Worm (Caenorhabditis elegans) whole organism, L4 larva: Measurements from ENCODE around the gene R12H7.4.

Experiments
- F10B5.3 ChIP-seq: sonication (generic microtip); optimal IDR thresholded peaks from 2 replicates; lab custom pipeline; 2016; ENCODE audit warnings: mild to moderate bottlenecking, missing genetic modification characterization, missing compliant biosample characterization
- F26F4.8 ChIP-seq: fragments of 200-800 bp; sonication (Bioruptor generic); conservative IDR thresholded peaks from 2 replicates; pipeline ENCODE4 v1.3.6; 2022; ENCODE audit warnings: missing genetic modification characterization, missing compliant biosample characterization
- F44E2.7 ChIP-seq: fragments of 200-800 bp; sonication (Bioruptor generic); IDR thresholded peaks from 2 replicates; pipeline ENCODE4 v2.1.2; 2022; ENCODE audit warnings: missing genetic modification characterization, missing compliant biosample characterization
- R02D3.7 ChIP-seq: fragments of 150-350 bp; sonication (generic microtip); optimal IDR thresholded peaks from 3 replicates; lab custom pipeline; 2014; ENCODE audit warnings: missing biosample characterization, missing genetic modification characterization
- T20F7.1 ChIP-seq: fragments of 200-800 bp; sonication (Bioruptor generic); optimal IDR thresholded peaks from 2 replicates; lab custom pipeline; 2018; ENCODE audit warnings: mild to moderate bottlenecking, missing genetic modification characterization, missing compliant biosample characterization
- T26A8.4 ChIP-seq: fragments of 200-800 bp; sonication (Bioruptor generic); IDR thresholded peaks from 2 replicates; pipeline ENCODE4 v1.3.6; 2022; ENCODE audit warnings: missing genetic modification characterization, missing compliant biosample characterization
- Y105C5A.15 ChIP-seq: fragments of 200-800 bp; sonication (Bioruptor generic); IDR thresholded peaks from 2 replicates; pipeline ENCODE4 v1.3.6; 2022; ENCODE audit warnings: missing genetic modification characterization, missing compliant biosample characterization
- Y48G9A.11 ChIP-seq: fragments of 200-800 bp; sonication (Bioruptor generic); IDR thresholded peaks from 2 replicates; pipeline ENCODE4 v1.3.6; 2022; ENCODE audit warnings: missing genetic modification reagents, missing genetic modification characterization, missing compliant biosample characterization
- Y5F2A.4 ChIP-seq: fragments of 200-800 bp; sonication (Bioruptor generic); optimal IDR thresholded peaks from 2 replicates; lab custom pipeline; 2018; ENCODE audit warnings: mild to moderate bottlenecking, missing genetic modification characterization, missing compliant biosample characterization
- ceh-20 ChIP-seq: fragments of 200-800 bp; sonication (Bioruptor generic); IDR thresholded peaks from 2 replicates; pipeline ENCODE4 v1.3.6; 2022; ENCODE audit warnings: missing genetic modification reagents, missing genetic modification characterization, missing compliant biosample characterization
- ceh-44 ChIP-seq: fragments of 200-800 bp; sonication (Bioruptor generic); IDR thresholded peaks from 2 replicates; pipeline ENCODE4 v1.3.6; 2022; ENCODE audit warnings: missing genetic modification reagents, missing genetic modification characterization, missing compliant biosample characterization
- cey-2 ChIP-seq: sonication (generic microtip); optimal IDR thresholded peaks from 3 replicates; lab custom pipeline; 2017; ENCODE audit warnings: missing genetic modification characterization, mild to moderate bottlenecking, missing compliant biosample characterization, antibody characterized with exemption, borderline replicate concordance; ENCODE audit not compliant: insufficient read depth
- daf-12 ChIP-seq: fragments of 150-350 bp; optimal IDR thresholded peaks from 2 replicates; lab custom pipeline; 2014; ENCODE audit warnings: missing biosample characterization, missing genetic modification reagents, missing genetic modification characterization
- daf-8 ChIP-seq: fragments of 200-800 bp; sonication (Bioruptor generic); IDR thresholded peaks from 2 replicates; pipeline ENCODE4 v1.3.6; 2022; ENCODE audit warnings: missing genetic modification characterization, missing compliant biosample characterization
- dmd-9 ChIP-seq: fragments of 200-800 bp; sonication (Bioruptor generic); IDR thresholded peaks from 2 replicates; pipeline ENCODE4 v1.3.6; 2022; ENCODE audit warnings: missing genetic modification reagents, missing genetic modification characterization, missing compliant biosample characterization
- duxl-1 ChIP-seq: sonication (generic microtip); optimal IDR thresholded peaks from 2 replicates; lab custom pipeline; 2016; ENCODE audit warnings: mild to moderate bottlenecking, missing genetic modification characterization, moderate library complexity, missing compliant biosample characterization; ENCODE audit not compliant: poor library complexity
- dve-1 ChIP-seq: sonication (generic microtip); optimal IDR thresholded peaks from 2 replicates; lab custom pipeline; 2017; ENCODE audit warnings: antibody characterized with exemption, mild to moderate bottlenecking, missing genetic modification characterization, missing compliant biosample characterization; ENCODE audit not compliant: insufficient read depth
- fos-1 ChIP-seq: fragments of 150-350 bp; optimal IDR thresholded peaks from 2 replicates; lab custom pipeline; 2014; ENCODE audit warnings: missing biosample characterization, missing genetic modification characterization
- hlh-30 ChIP-seq: sonication (generic microtip); optimal IDR thresholded peaks from 2 replicates; lab custom pipeline; 2017; ENCODE audit warnings: antibody characterized with exemption, mild to moderate bottlenecking, missing genetic modification characterization, missing compliant biosample characterization; ENCODE audit not compliant: insufficient read depth
- hmg-1.1 ChIP-seq: fragments of 200-800 bp; sonication (Bioruptor generic); IDR thresholded peaks from 2 replicates; pipeline ENCODE4 v1.3.6; 2022; ENCODE audit warnings: missing genetic modification reagents, missing genetic modification characterization, missing compliant biosample characterization
- jun-1 ChIP-seq: fragments of 150-350 bp; optimal IDR thresholded peaks from 2 replicates; lab custom pipeline; 2014; ENCODE audit warnings: missing biosample characterization, missing genetic modification reagents, missing genetic modification characterization
- lin-1 ChIP-seq: fragments of 200-800 bp; sonication (Bioruptor generic); IDR thresholded peaks from 2 replicates; pipeline ENCODE4 v1.3.6; 2022; ENCODE audit warnings: missing genetic modification reagents, missing genetic modification characterization, missing compliant biosample characterization
- lin-15B ChIP-seq: fragments of 150-350 bp; sonication (generic microtip); optimal IDR thresholded peaks from 3 replicates; lab custom pipeline; 2014; ENCODE audit warnings: missing biosample characterization, missing genetic modification characterization
- lin-39 ChIP-seq: fragments of 150-350 bp; optimal IDR thresholded peaks from 2 replicates; lab custom pipeline; 2014; ENCODE audit warnings: missing biosample characterization, missing genetic modification reagents, missing genetic modification characterization
- lsy-2 ChIP-seq, 2 experiments: fragments of 150-350 bp in 1 of 2; sonication (generic microtip) in 1 of 2; optimal IDR thresholded peaks; 2 replicates each; lab custom pipeline; 2014 to 2017; ENCODE audit warnings: missing biosample characterization in 2 of 2, missing genetic modification characterization in 2 of 2
- mdl-1 ChIP-seq, 2 experiments: fragments of 150-350 bp in 1 of 2; sonication (generic microtip) in 1 of 2; optimal IDR thresholded peaks; 2 replicates each; lab custom pipeline; 2014 to 2017; ENCODE audit warnings: missing biosample characterization in 2 of 2, missing genetic modification characterization in 2 of 2
- mep-1 ChIP-seq: fragments of 150-350 bp; sonication (generic microtip); optimal IDR thresholded peaks from 3 replicates; lab custom pipeline; 2014; ENCODE audit warnings: missing biosample characterization, missing genetic modification characterization
- nhr-10 ChIP-seq: fragments of 150-350 bp; optimal IDR thresholded peaks from 2 replicates; lab custom pipeline; 2014; ENCODE audit warnings: missing biosample characterization, missing genetic modification characterization
- nhr-111 ChIP-seq: fragments of 200-800 bp; sonication (Bioruptor generic); optimal IDR thresholded peaks from 2 replicates; lab custom pipeline; 2018; ENCODE audit warnings: mild to moderate bottlenecking, missing genetic modification characterization, missing compliant biosample characterization
- nhr-237 ChIP-seq: sonication (generic microtip); optimal IDR thresholded peaks from 2 replicates; lab custom pipeline; 2017; ENCODE audit warnings: missing biosample characterization, missing genetic modification characterization
- nhr-25 ChIP-seq: sonication (generic microtip); optimal IDR thresholded peaks from 2 replicates; lab custom pipeline; 2017; ENCODE audit warnings: missing genetic modification characterization, mild to moderate bottlenecking, missing compliant biosample characterization, antibody characterized with exemption, moderate library complexity, borderline replicate concordance; ENCODE audit not compliant: insufficient read depth
- nhr-41 ChIP-seq: fragments of 200-800 bp; sonication (Bioruptor generic); IDR thresholded peaks from 2 replicates; pipeline ENCODE4 v1.3.6; 2022; ENCODE audit warnings: missing genetic modification reagents, missing genetic modification characterization, missing compliant biosample characterization
- nhr-6 ChIP-seq: fragments of 150-350 bp; optimal IDR thresholded peaks from 2 replicates; lab custom pipeline; 2014; ENCODE audit warnings: missing biosample characterization, missing genetic modification characterization
- pha-4 ChIP-seq, 2 experiments: fragments of 150-350 bp in 1 of 2; fragments of 200-800 bp in 1 of 2; sonication (Bioruptor generic) in 1 of 2; IDR thresholded peaks in 1 of 2; optimal IDR thresholded peaks in 1 of 2; 2 replicates each; pipeline versions ENCODE4 v1.3.6 to Lab custom; 2014 to 2022; ENCODE audit warnings: missing genetic modification characterization in 2 of 2, missing genetic modification reagents in 2 of 2, missing biosample characterization in 1 of 2, missing compliant biosample characterization in 1 of 2
- php-3 ChIP-seq: fragments of 200-800 bp; sonication (Bioruptor generic); IDR thresholded peaks from 2 replicates; pipeline ENCODE4 v1.3.6; 2022; ENCODE audit warnings: missing genetic modification reagents, missing genetic modification characterization, missing compliant biosample characterization
- pqm-1 ChIP-seq: sonication (generic microtip); optimal IDR thresholded peaks from 2 replicates; lab custom pipeline; 2017; ENCODE audit warnings: missing biosample characterization, missing genetic modification characterization
- rbr-2 ChIP-seq: sonication (generic microtip); optimal IDR thresholded peaks from 2 replicates; lab custom pipeline; 2016; ENCODE audit warnings: missing genotype, missing genetic modification characterization, missing compliant biosample characterization
- saeg-2 ChIP-seq: fragments of 200-800 bp; sonication (Bioruptor generic); IDR thresholded peaks from 2 replicates; pipeline ENCODE4 v1.3.6; 2022; ENCODE audit warnings: missing genetic modification reagents, missing genetic modification characterization, missing compliant biosample characterization
- set-16 ChIP-seq: fragments of 200-800 bp; sonication (Bioruptor generic); IDR thresholded peaks from 2 replicates; pipeline ENCODE4 v1.3.6; 2022; ENCODE audit warnings: missing genetic modification reagents, missing genetic modification characterization, missing compliant biosample characterization
- skn-1 ChIP-seq: fragments of 150-350 bp; optimal IDR thresholded peaks from 2 replicates; lab custom pipeline; 2014; ENCODE audit warnings: missing biosample characterization, missing genetic modification characterization
- spr-3 ChIP-seq: fragments of 200-800 bp; sonication (Bioruptor generic); optimal IDR thresholded peaks from 2 replicates; lab custom pipeline; 2018; ENCODE audit warnings: mild to moderate bottlenecking, missing genetic modification characterization, missing compliant biosample characterization
- unc-130 ChIP-seq: sonication (generic microtip); optimal IDR thresholded peaks from 2 replicates; lab custom pipeline; 2016; ENCODE audit warnings: missing genetic modification reagents, missing genetic modification characterization, missing compliant biosample characterization
- unc-39 ChIP-seq: sonication (generic microtip); optimal IDR thresholded peaks from 2 replicates; lab custom pipeline; 2017; ENCODE audit warnings: missing biosample characterization, missing genetic modification characterization
- unc-62 ChIP-seq, 3 experiments: fragments of 150-350 bp in 1 of 3; sonication (generic microtip); optimal IDR thresholded peaks in 2 of 3; peaks in 1 of 3; 1 replicate in 1 of 3; 2 replicates in 2 of 3; lab custom pipeline; 2014 to 2017; ENCODE audit warnings: missing biosample characterization in 3 of 3, missing genetic modification characterization in 3 of 3, missing genetic modification reagents in 3 of 3, missing genotype in 1 of 3
- vab-7 ChIP-seq: fragments of 200-800 bp; sonication (Bioruptor generic); IDR thresholded peaks from 2 replicates; pipeline ENCODE4 v1.3.6; 2022; ENCODE audit warnings: missing genetic modification reagents, missing genetic modification characterization, missing compliant biosample characterization
- zag-1 ChIP-seq: fragments of 150-350 bp; optimal IDR thresholded peaks from 2 replicates; lab custom pipeline; 2014; ENCODE audit warnings: missing biosample characterization, missing genetic modification characterization
- zip-2 ChIP-seq: fragments of 150-350 bp; optimal IDR thresholded peaks from 2 replicates; lab custom pipeline; 2014; ENCODE audit warnings: missing biosample characterization, missing genetic modification characterization
- ztf-11 ChIP-seq: fragments of 150-350 bp; optimal IDR thresholded peaks from 2 replicates; lab custom pipeline; 2014; ENCODE audit warnings: missing biosample characterization, missing genetic modification characterization
- ztf-7 ChIP-seq: fragments of 150-350 bp; optimal IDR thresholded peaks from 2 replicates; lab custom pipeline; 2014; ENCODE audit warnings: missing biosample characterization, missing genetic modification characterization

The R12H7.4 gene

DNA sequence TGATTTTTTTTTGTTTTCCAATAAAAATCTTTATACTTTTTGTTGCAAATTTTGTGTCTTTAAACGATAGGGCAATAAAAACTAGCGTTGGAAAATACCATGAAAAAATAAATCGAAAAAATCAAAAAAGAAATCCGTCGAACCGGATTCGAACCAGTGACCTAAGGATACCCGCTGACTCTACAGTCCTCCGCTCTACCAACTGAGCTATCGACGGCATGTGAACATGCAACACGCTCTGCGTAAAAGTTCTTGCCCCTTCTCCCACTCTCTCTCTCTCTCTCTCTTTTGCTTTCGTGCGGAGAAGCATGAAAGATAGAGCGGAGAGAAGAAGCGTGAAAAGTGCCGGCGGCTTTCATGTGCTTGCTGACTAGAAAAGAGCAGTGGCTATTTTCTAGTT lies 47.6 kb downstream of the R12H7.4 start:
- TF ChIP-seq ceh-20 (GFP tag; lab: Robert Waterston, UW) (peak; percentile 59; the same call in 1 of the 2 replicates), dve-1 (tag; lab: Kevin White, UChicago) (peak; percentile 70), pqm-1 (tag; lab: Kevin White, UChicago) (no peak), duxl-1 (tag; lab: Kevin White, UChicago) (peak; percentile 61), mep-1 (tag; lab: Kevin White, UChicago) (no peak), ceh-44 (peak; percentile 44; the same call in 1 of the 2 replicates), R02D3.7 (tag; lab: Kevin White, UChicago) (no peak), zag-1 (tag; lab: Kevin White, UChicago) (no peak), cey-2 (tag; lab: Kevin White, UChicago) (no peak), unc-62 (GFP tag; optimal IDR thresholded peaks at IDR 0.05 in 1 of 2; lab: Kevin White, UChicago) (peak in 1 of 2 experiments; percentile 78), unc-62 (tag; optimal IDR thresholded peaks at IDR 0.05; lab: Kevin White, UChicago) (no peak), hmg-1.1 (peak; percentile 96), ztf-11 (tag; lab: Kevin White, UChicago) (no peak), lin-39 (tag; lab: Kevin White, UChicago) (no peak), php-3 (GFP tag; lab: Robert Waterston, UW) (peak; percentile 76), nhr-10 (no peak), unc-130 (GFP tag; lab: Kevin White, UChicago) (peak; percentile 14), lin-15B (no peak), Y105C5A.15 (peak; percentile 62; the same call in 1 of the 2 replicates), F44E2.7 (GFP tag; lab: Robert Waterston, UW) (peak; percentile 91), rbr-2 (peak; percentile 64), lin-1 (peak; percentile 67; the same call in 1 of the 2 replicates), T26A8.4 (no peak; the same call in 1 of the 2 replicates), set-16 (GFP tag; lab: Robert Waterston, UW) (no peak), ztf-7 (tag; lab: Kevin White, UChicago) (peak; percentile 76), F26F4.8 (GFP tag; lab: Robert Waterston, UW) (peak; percentile 94), nhr-6 (tag; lab: Kevin White, UChicago) (no peak), vab-7 (GFP tag; lab: Robert Waterston, UW) (peak; percentile 93), daf-8 (GFP tag; lab: Robert Waterston, UW) (0 out of 2 replicates have a peak, but pooled peaks have one; percentile 58), pha-4 (GFP tag; IDR thresholded peaks at IDR 0.05; lab: Robert Waterston, UW) (peak; percentile 89), pha-4 (tag; optimal IDR thresholded peaks at IDR 0.05; lab: Kevin White, UChicago) (no peak), unc-39 (tag; lab: Kevin White, UChicago) (no peak), fos-1 (tag; lab: Kevin White, UChicago) (no peak), F10B5.3 (tag; lab: Kevin White, UChicago) (peak; percentile 53), nhr-25 (no peak), lsy-2 (tag; optimal IDR thresholded peaks at IDR 0.05; lab: Kevin White, UChicago) (no peak), nhr-111 (GFP tag; lab: Kevin White, UChicago) (peak; percentile 61), Y48G9A.11 (GFP tag; lab: Robert Waterston, UW) (peak; percentile 75), saeg-2 (GFP tag; lab: Robert Waterston, UW) (peak; percentile 77), skn-1 (tag; lab: Kevin White, UChicago) (no peak), spr-3 (GFP tag; lab: Kevin White, UChicago) (peak; percentile 15), zip-2 (peak; percentile 40), T20F7.1 (GFP tag; lab: Kevin White, UChicago) (no peak), nhr-237 (tag; lab: Kevin White, UChicago) (no peak), dmd-9 (GFP tag; lab: Robert Waterston, UW) (peak; percentile 77; the same call in 1 of the 2 replicates), daf-12 (tag; lab: Kevin White, UChicago) (no peak), hlh-30 (tag; lab: Kevin White, UChicago) (peak; percentile 70), nhr-41 (GFP tag; lab: Robert Waterston, UW) (peak; percentile 76; the same call in 1 of the 2 replicates), jun-1 (peak; percentile 32), Y5F2A.4 (GFP tag; lab: Kevin White, UChicago) (no peak), mdl-1 (tag; optimal IDR thresholded peaks at IDR 0.05; lab: Kevin White, UChicago) (peak; percentile 22 to 72)
